Fruit fly (Drosophila melanogaster) whole organism, embryonic: ENCODE results near the gene DIP-kappa.

Experiments used
- ATbp ChIP-seq: fragments of 200-800 bp; sonication (Bioruptor generic); optimal IDR thresholded peaks from 2 replicates; lab custom pipeline; 2017; ENCODE audit warnings: missing biosample characterization, mild to moderate bottlenecking, missing genetic modification characterization, missing genetic modification reagents
- CG10979 ChIP-seq: fragments of 200-800 bp; sonication (Bioruptor generic); optimal IDR thresholded peaks from 2 replicates; lab custom pipeline; 2018; ENCODE audit warnings: missing biosample characterization, mild to moderate bottlenecking, missing genetic modification characterization, moderate library complexity
- CG34422 ChIP-seq: fragments of 200-800 bp; sonication (Bioruptor generic); IDR thresholded peaks from 3 replicates; pipeline ENCODE4 v1.3.6; 2022; ENCODE audit warnings: missing biosample characterization, missing genetic modification characterization
- Stat92E ChIP-seq, 3 experiments: fragments of >200 bp in 2 of 3; fragments of 200-800 bp in 1 of 3; sonication (Bioruptor generic) in 1 of 3; optimal IDR thresholded peaks; 2 replicates each; lab custom pipeline; 2017 to 2019; ENCODE audit warnings: missing biosample characterization in 3 of 3, missing genetic modification characterization in 3 of 3, mild to moderate bottlenecking in 1 of 3, moderate library complexity in 1 of 3
- amos ChIP-seq: fragments of 200-800 bp; sonication (Bioruptor generic); IDR thresholded peaks from 2 replicates; pipeline ENCODE4 v1.3.6; 2022; ENCODE audit warnings: missing biosample characterization, missing genetic modification characterization; ENCODE audit not compliant: partially characterized antibody
- br ChIP-seq: fragments of >200 bp; optimal IDR thresholded peaks from 2 replicates; lab custom pipeline; 2017
- psq ChIP-seq: fragments of 200-800 bp; sonication (Bioruptor generic); optimal IDR thresholded peaks from 2 replicates; lab custom pipeline; 2017; ENCODE audit warnings: missing biosample characterization, missing genetic modification characterization

- TF ChIP-seq Stat92E (GFP tag; optimal IDR thresholded peaks at IDR 0.05; lab: Kevin White, UChicago) (no peak), ATbp (GFP tag; lab: Kevin White, UChicago) (no peak), CG10979 (no peak), br (lab: Kevin White, UChicago) (no peak), psq (GFP tag; lab: Kevin White, UChicago) (no peak), CG34422 (GFP tag; lab: Robert Waterston, UW) (no peak), amos (GFP tag; lab: Robert Waterston, UW) (no peak)
Measured at dm6 chr2L:13699057-13699456, 18.1 kb downstream of the DIP-kappa start.
